Worm (Caenorhabditis elegans) whole organism, L4/young adult: ENCODE data around the gene str-196.

Source experiments
- W03F9.2 ChIP-seq: fragments of 150-350 bp; optimal IDR thresholded peaks from 2 replicates; lab custom pipeline; 2014; ENCODE audit warnings: missing biosample characterization, missing genetic modification characterization
- dao-5 ChIP-seq: sonication (generic microtip); optimal IDR thresholded peaks from 2 replicates; lab custom pipeline; 2016; ENCODE audit warnings: missing genotype, missing genetic modification characterization, moderate library complexity, missing compliant biosample characterization

DNA sequence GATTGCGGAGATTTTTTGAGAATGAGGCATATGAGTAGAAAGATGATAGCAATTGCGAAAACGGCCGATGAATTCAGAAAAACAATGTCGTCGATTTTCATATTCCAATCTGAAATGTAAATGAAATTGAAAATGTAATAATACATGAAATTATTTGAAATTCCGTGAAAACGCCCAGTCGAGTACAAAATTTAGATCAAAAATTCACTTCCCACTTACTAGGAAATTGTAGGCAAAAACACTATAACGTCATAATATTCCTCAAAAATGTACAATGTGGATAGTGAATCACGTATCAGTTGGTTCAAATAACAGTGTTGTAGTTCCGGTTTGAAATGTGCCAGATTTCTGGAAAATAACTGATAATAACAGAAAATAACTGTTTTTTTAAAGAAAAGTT lies 9.7 kb downstream of the str-196 start, which contains the start of gene str-256:
- TF ChIP-seq W03F9.2 (tag; lab: Kevin White, UChicago) = no peak
- TF ChIP-seq dao-5 (tag; lab: Kevin White, UChicago) = no peak
